Worm (Caenorhabditis elegans): ENCODE results near the gene ZK550.2.

The ZK550.2 gene

DNA sequence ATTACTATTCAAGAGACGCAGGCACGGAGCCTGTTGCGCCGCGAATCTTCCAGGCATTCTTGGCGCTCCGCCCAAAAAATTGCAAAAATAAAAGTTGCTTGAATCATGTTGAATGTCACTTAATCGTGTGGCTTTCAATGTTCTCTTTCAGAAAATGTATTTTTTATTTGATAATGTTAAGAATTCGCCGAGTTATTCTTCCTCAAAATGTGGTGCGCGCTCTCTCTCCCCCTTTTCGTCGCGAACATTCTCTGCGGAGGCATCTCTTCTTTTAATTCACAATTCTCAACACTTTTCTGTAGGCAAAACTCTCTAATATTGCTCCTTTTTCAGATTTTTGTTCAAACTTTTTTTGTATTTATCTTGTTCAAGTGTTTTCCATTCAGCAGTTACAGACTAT is 33.0 kb downstream of the ZK550.2 start (continued):
- TF ChIP-seq egl-27 (tag; optimal IDR thresholded peaks at IDR 0.05) (peak; percentile 64), pqm-1 (tag; optimal IDR thresholded peaks at IDR 0.05) (peak; percentile 92), eor-1 (tag; optimal IDR thresholded peaks at IDR 0.05) (peak; percentile 79 to 89), elt-1 (tag; optimal IDR thresholded peaks at IDR 0.05) (peak; percentile 42), nhr-77 (tag; optimal IDR thresholded peaks at IDR 0.05) (peak; percentile 86), nhr-237 (tag; optimal IDR thresholded peaks at IDR 0.05) (peak; percentile 50), pha-4 (tag; optimal IDR thresholded peaks at IDR 0.05) (peak; percentile 96), snpc-4 (tag; optimal IDR thresholded peaks at IDR 0.05) (peak; percentile 78), skn-1 (tag; optimal IDR thresholded peaks at IDR 0.05) (peak; percentile 86), fkh-2 (tag; optimal IDR thresholded peaks at IDR 0.05) (no peak), unc-39 (tag; optimal IDR thresholded peaks at IDR 0.05) (no peak), nhr-23 (tag; optimal IDR thresholded peaks at IDR 0.05) (peak; percentile 98), ceh-9 (tag; optimal IDR thresholded peaks at IDR 0.05) (no peak), nhr-12 (tag; optimal IDR thresholded peaks at IDR 0.05) (no peak), nhr-11 (tag; optimal IDR thresholded peaks at IDR 0.05) (peak; percentile 98), R02D3.7 (tag; optimal IDR thresholded peaks at IDR 0.05) (peak; percentile 80), nhr-25 (tag; optimal IDR thresholded peaks at IDR 0.05) (peak; percentile 89), zag-1 (tag; optimal IDR thresholded peaks at IDR 0.05) (peak; percentile 34), nfya-1 (tag; optimal IDR thresholded peaks at IDR 0.05; ENCODE audit: insufficient read depth) (peak; percentile 94), ceh-16 (tag; optimal IDR thresholded peaks at IDR 0.05) (peak; percentile 3), ama-1 (optimal IDR thresholded peaks at IDR 0.05) (peak; percentile 87)

ce11 chrIV:17278861-17279591 is 33.6 kb downstream of the ZK550.2 start, which contains the start of gene hsp-1:
TSS of gene hsp-1 (plus strand) at chrIV:17278959.
- TF ChIP-seq R02D3.7 (tag; optimal IDR thresholded peaks at IDR 0.05) (no peak), ama-1 (optimal IDR thresholded peaks at IDR 0.05) (peak; percentile 88), lin-39 (tag; optimal IDR thresholded peaks at IDR 0.05) (peak; percentile 12)

DNA sequence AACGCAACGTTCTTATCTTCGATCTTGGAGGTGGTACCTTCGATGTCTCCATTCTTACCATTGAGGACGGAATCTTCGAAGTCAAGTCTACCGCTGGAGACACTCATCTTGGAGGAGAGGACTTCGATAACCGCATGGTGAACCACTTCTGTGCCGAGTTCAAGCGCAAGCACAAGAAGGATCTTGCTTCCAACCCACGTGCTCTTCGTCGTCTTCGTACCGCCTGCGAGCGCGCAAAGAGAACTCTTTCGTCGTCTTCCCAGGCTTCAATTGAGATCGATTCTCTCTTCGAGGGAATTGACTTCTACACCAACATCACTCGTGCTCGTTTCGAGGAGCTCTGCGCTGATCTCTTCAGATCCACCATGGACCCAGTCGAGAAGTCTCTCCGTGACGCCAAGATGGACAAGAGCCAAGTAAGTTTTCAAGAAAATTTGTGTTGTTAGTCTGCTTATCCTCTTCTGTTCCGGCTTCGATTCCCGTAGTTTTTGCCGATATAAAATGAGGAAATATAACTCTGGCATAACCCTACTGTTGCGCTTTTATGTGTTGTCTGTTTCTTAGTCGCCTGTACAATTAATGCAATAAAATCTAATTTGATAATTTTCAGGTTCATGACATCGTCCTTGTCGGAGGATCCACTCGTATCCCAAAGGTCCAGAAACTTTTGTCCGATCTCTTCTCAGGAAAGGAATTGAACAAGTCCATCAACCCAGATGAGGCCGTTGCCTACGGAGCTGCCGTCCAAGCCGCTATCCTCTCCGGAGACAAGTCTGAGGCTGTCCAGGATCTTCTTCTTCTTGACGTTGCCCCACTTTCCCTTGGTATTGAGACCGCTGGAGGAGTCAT is 34.4 kb downstream of the ZK550.2 start:
- TF ChIP-seq snpc-4 (tag; optimal IDR thresholded peaks at IDR 0.05): peak; percentile 8
- peak; percentile 30 for TF ChIP-seq ceh-16 (tag; optimal IDR thresholded peaks at IDR 0.05)
- TF ChIP-seq ceh-28 (tag; optimal IDR thresholded peaks at IDR 0.05): no peak
- peak; percentile 26 for TF ChIP-seq ama-1 (optimal IDR thresholded peaks at IDR 0.05)
- peak; percentile 45 for TF ChIP-seq nhr-25 (tag; optimal IDR thresholded peaks at IDR 0.05)
- no peak for TF ChIP-seq aly-2 (tag; optimal IDR thresholded peaks at IDR 0.05)

ce11 chrIV:17280441-17280939 is 35.1 kb downstream of the ZK550.2 start:
- TF ChIP-seq ama-1 (optimal IDR thresholded peaks at IDR 0.05) (peak; percentile 95), nhr-25 (tag; optimal IDR thresholded peaks at IDR 0.05) (peak; percentile 58), nfya-1 (tag; optimal IDR thresholded peaks at IDR 0.05; ENCODE audit: insufficient read depth) (peak; percentile 1), elt-1 (tag; optimal IDR thresholded peaks at IDR 0.05) (no peak)

DNA sequence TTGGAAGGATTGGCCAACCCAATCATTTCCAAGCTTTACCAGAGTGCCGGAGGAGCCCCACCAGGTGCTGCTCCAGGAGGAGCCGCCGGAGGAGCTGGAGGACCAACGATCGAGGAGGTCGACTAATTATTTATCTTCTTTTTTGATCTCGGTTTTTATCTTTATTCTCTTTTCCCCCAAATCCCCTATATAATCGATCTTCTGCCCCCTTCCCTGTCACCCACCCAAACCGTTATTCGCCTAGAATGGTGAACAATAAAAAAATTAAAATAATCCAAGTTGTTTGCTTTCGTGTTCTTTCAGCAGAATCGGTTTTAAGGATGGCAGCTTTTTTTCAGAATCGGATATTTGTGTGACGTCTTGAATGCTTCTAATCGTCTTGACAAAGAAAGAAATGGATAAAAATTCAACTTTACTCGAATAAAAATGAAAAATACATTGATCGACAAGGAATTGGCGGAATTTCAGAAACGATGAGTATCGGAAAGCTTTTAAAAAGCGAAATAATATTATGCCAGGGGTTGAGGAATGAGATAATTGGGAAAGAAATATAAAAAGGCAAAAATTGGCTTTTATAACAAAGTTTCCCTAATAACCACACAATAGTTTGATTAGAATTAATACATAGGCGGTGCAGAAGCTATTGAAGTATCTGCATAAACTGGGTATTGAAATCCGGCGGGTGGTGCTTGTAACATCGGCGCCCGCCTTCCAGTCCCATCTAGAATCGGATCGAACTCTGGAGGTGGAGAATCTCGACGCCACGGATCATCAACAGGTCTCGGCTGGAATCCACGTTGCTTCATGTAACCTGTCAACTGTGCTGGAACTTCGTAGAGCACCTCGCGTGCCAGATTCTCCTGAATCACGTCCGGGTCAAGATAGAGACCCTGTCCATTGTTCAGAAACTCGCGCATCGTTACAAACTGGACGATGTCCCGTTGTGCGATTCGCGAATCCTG is 36.0 kb downstream of the ZK550.2 start:
- TF ChIP-seq ztf-4 (tag; optimal IDR thresholded peaks at IDR 0.05): peak; percentile 87
- TF ChIP-seq egl-5 (tag; optimal IDR thresholded peaks at IDR 0.05): no peak
- TF ChIP-seq nhr-28 (tag; optimal IDR thresholded peaks at IDR 0.05): no peak
- no peak for TF ChIP-seq nhr-76 (tag; optimal IDR thresholded peaks at IDR 0.05)
- peak; percentile 77 for TF ChIP-seq fos-1 (tag; optimal IDR thresholded peaks at IDR 0.05)
- no peak for TF ChIP-seq sea-2 (GFP tag; optimal IDR thresholded peaks at IDR 0.05)
- no peak for TF ChIP-seq fkh-10 (GFP tag; optimal IDR thresholded peaks at IDR 0.05)
- no peak for TF ChIP-seq eor-1 (tag; optimal IDR thresholded peaks at IDR 0.05)
- TF ChIP-seq nhr-25 (tag; optimal IDR thresholded peaks at IDR 0.05): peak; percentile 76
- no peak for TF ChIP-seq hmg-11 (tag; optimal IDR thresholded peaks at IDR 0.05)
- peak; percentile 88 for TF ChIP-seq pha-4 (tag; optimal IDR thresholded peaks at IDR 0.05)
- no peak for TF ChIP-seq nhr-11 (tag; optimal IDR thresholded peaks at IDR 0.05)
- TF ChIP-seq zag-1 (tag; optimal IDR thresholded peaks at IDR 0.05): no peak
- no peak for TF ChIP-seq ztf-11 (tag; optimal IDR thresholded peaks at IDR 0.05)
- no peak for TF ChIP-seq mdl-1 (tag; optimal IDR thresholded peaks at IDR 0.05)
- no peak for TF ChIP-seq R02D3.7 (tag; optimal IDR thresholded peaks at IDR 0.05)
- TF ChIP-seq nhr-12 (tag; optimal IDR thresholded peaks at IDR 0.05): no peak
- TF ChIP-seq ceh-16 (tag; optimal IDR thresholded peaks at IDR 0.05): no peak
- TF ChIP-seq nhr-43 (tag; optimal IDR thresholded peaks at IDR 0.05; ENCODE audit: poor library complexity, severe bottlenecking): peak; percentile 61
- TF ChIP-seq ZK546.5 (tag; optimal IDR thresholded peaks at IDR 0.05): no peak
- TF ChIP-seq snpc-4 (tag; optimal IDR thresholded peaks at IDR 0.05): peak; percentile 49
- peak; percentile 64 for TF ChIP-seq nfya-1 (tag; optimal IDR thresholded peaks at IDR 0.05; ENCODE audit: insufficient read depth)
- peak; percentile 99 for TF ChIP-seq ama-1 (optimal IDR thresholded peaks at IDR 0.05)
- no peak for TF ChIP-seq nhr-77 (tag; optimal IDR thresholded peaks at IDR 0.05)
- no peak for TF ChIP-seq lin-15B (tag; optimal IDR thresholded peaks at IDR 0.05)
- no peak for TF ChIP-seq elt-1 (tag; optimal IDR thresholded peaks at IDR 0.05)
